Worm (Caenorhabditis elegans) whole organism, late embryonic: ENCODE measurements around the gene die-1.

Experiments
- C38D4.7 ChIP-seq: fragments of 200-800 bp; sonication (Bioruptor generic); optimal IDR thresholded peaks from 2 replicates; lab custom pipeline; 2018; ENCODE audit warnings: mild to moderate bottlenecking, missing genetic modification characterization, moderate library complexity, missing compliant biosample characterization
- K02D7.2 ChIP-seq: sonication (generic microtip); optimal IDR thresholded peaks from 2 replicates; lab custom pipeline; 2017; ENCODE audit warnings: mild to moderate bottlenecking, missing genetic modification characterization, missing compliant biosample characterization
- T23F11.4 ChIP-seq: fragments of 200-800 bp; sonication (Bioruptor generic); optimal IDR thresholded peaks from 2 replicates; lab custom pipeline; 2018; ENCODE audit warnings: mild to moderate bottlenecking, missing genetic modification characterization, missing compliant biosample characterization
- Y22D7AL.16 ChIP-seq: sonication (generic microtip); optimal IDR thresholded peaks from 2 replicates; lab custom pipeline; 2016; ENCODE audit warnings: missing genetic modification characterization, missing compliant biosample characterization
- ahr-1 ChIP-seq: sonication (generic microtip); optimal IDR thresholded peaks from 2 replicates; lab custom pipeline; 2016; ENCODE audit warnings: missing genetic modification characterization, missing compliant biosample characterization
- ama-1 ChIP-seq: fragments of 150-350 bp; optimal IDR thresholded peaks from 2 replicates; lab custom pipeline; 2014
- ceh-2 ChIP-seq: sonication (generic microtip); optimal IDR thresholded peaks from 2 replicates; lab custom pipeline; 2016; ENCODE audit warnings: missing genotype, missing genetic modification characterization, missing compliant biosample characterization
- ceh-24 ChIP-seq: sonication (generic microtip); optimal IDR thresholded peaks from 2 replicates; lab custom pipeline; 2016; ENCODE audit warnings: mild to moderate bottlenecking, missing genetic modification characterization, missing compliant biosample characterization
- ceh-30 ChIP-seq: fragments of 150-350 bp; optimal IDR thresholded peaks from 2 replicates; lab custom pipeline; 2014; ENCODE audit warnings: missing biosample characterization, missing genetic modification characterization
- ceh-34 ChIP-seq: sonication (generic microtip); optimal IDR thresholded peaks from 2 replicates; lab custom pipeline; 2016; ENCODE audit warnings: mild to moderate bottlenecking, missing genetic modification characterization, missing compliant biosample characterization
- ceh-48 ChIP-seq: sonication (generic microtip); optimal IDR thresholded peaks from 2 replicates; lab custom pipeline; 2016; ENCODE audit warnings: missing genetic modification characterization, inconsistent platforms, missing compliant biosample characterization
- elt-4 ChIP-seq: sonication (generic microtip); optimal IDR thresholded peaks from 2 replicates; lab custom pipeline; 2016; ENCODE audit warnings: missing genetic modification characterization, missing compliant biosample characterization
- gmeb-2 ChIP-seq: sonication (generic microtip); optimal IDR thresholded peaks from 2 replicates; lab custom pipeline; 2016; ENCODE audit warnings: missing genetic modification characterization, inconsistent platforms, missing compliant biosample characterization
- hlh-13 ChIP-seq: fragments of 200-800 bp; sonication (Bioruptor generic); optimal IDR thresholded peaks from 2 replicates; lab custom pipeline; 2018; ENCODE audit warnings: mild to moderate bottlenecking, missing genetic modification characterization, missing compliant biosample characterization
- hlh-15 ChIP-seq: sonication (generic microtip); optimal IDR thresholded peaks from 2 replicates; lab custom pipeline; 2016; ENCODE audit warnings: missing genetic modification characterization, missing compliant biosample characterization
- lim-6 ChIP-seq: sonication (generic microtip); optimal IDR thresholded peaks from 2 replicates; lab custom pipeline; 2016; ENCODE audit warnings: missing genetic modification characterization, missing compliant biosample characterization
- lin-11 ChIP-seq: fragments of 200-800 bp; sonication (Bioruptor generic); optimal IDR thresholded peaks from 2 replicates; lab custom pipeline; 2018; ENCODE audit warnings: mild to moderate bottlenecking, missing genetic modification characterization, missing compliant biosample characterization
- madf-2 ChIP-seq: sonication (generic microtip); optimal IDR thresholded peaks from 2 replicates; lab custom pipeline; 2017; ENCODE audit warnings: missing genetic modification characterization, missing compliant biosample characterization
- mec-3 ChIP-seq: sonication (generic microtip); optimal IDR thresholded peaks from 2 replicates; lab custom pipeline; 2016; ENCODE audit warnings: borderline replicate concordance, missing genetic modification characterization, missing compliant biosample characterization
- nfya-1 ChIP-seq: sonication (generic microtip); optimal IDR thresholded peaks from 2 replicates; lab custom pipeline; 2017; ENCODE audit warnings: missing genetic modification characterization, mild to moderate bottlenecking, missing compliant biosample characterization, antibody characterized with exemption, moderate library complexity
- nhr-11 ChIP-seq: fragments of 150-350 bp; optimal IDR thresholded peaks from 2 replicates; lab custom pipeline; 2014; ENCODE audit warnings: missing biosample characterization, missing genetic modification characterization
- npax-4 ChIP-seq: sonication (generic microtip); optimal IDR thresholded peaks from 2 replicates; lab custom pipeline; 2016; ENCODE audit warnings: missing genetic modification characterization, missing compliant biosample characterization
- pax-1 ChIP-seq: fragments of 150-350 bp; optimal IDR thresholded peaks from 2 replicates; lab custom pipeline; 2014; ENCODE audit warnings: missing biosample characterization, missing genetic modification characterization
- pha-2 ChIP-seq: sonication (generic microtip); optimal IDR thresholded peaks from 2 replicates; lab custom pipeline; 2017; ENCODE audit warnings: mild to moderate bottlenecking, missing genetic modification characterization, missing compliant biosample characterization
- pha-4 ChIP-seq: fragments of 150-350 bp; optimal IDR thresholded peaks from 2 replicates; lab custom pipeline; 2018; ENCODE audit warnings: missing biosample characterization, missing genetic modification reagents, missing genetic modification characterization
- pqm-1 ChIP-seq: sonication (generic microtip); optimal IDR thresholded peaks from 2 replicates; lab custom pipeline; 2016; ENCODE audit warnings: missing genetic modification characterization, missing compliant biosample characterization
- ref-2 ChIP-seq: sonication (generic microtip); optimal IDR thresholded peaks from 2 replicates; lab custom pipeline; 2016; ENCODE audit warnings: missing genetic modification characterization, missing compliant biosample characterization
- rnt-1 ChIP-seq: sonication (generic microtip); optimal IDR thresholded peaks from 2 replicates; lab custom pipeline; 2016; ENCODE audit warnings: missing genetic modification characterization, missing compliant biosample characterization
- sdc-2 ChIP-seq: sonication (generic microtip); optimal IDR thresholded peaks from 2 replicates; lab custom pipeline; 2016; ENCODE audit warnings: missing genotype, missing genetic modification characterization, missing compliant biosample characterization
- sox-2 ChIP-seq: fragments of 200-800 bp; sonication (Bioruptor generic); IDR thresholded peaks from 2 replicates; pipeline ENCODE4 v1.3.6; 2022; ENCODE audit warnings: missing genetic modification reagents, missing genetic modification characterization, missing compliant biosample characterization
- syd-9 ChIP-seq: sonication (generic microtip); optimal IDR thresholded peaks from 2 replicates; lab custom pipeline; 2016; ENCODE audit warnings: mild to moderate bottlenecking, missing genetic modification characterization, moderate library complexity, missing compliant biosample characterization
- tbx-2 ChIP-seq: sonication (generic microtip); optimal IDR thresholded peaks from 2 replicates; lab custom pipeline; 2016; ENCODE audit warnings: missing genetic modification characterization, missing compliant biosample characterization
- unc-3 ChIP-seq, 2 experiments: fragments of 200-800 bp in 1 of 2; sonication (Bioruptor generic) in 1 of 2; sonication (generic microtip) in 1 of 2; conservative IDR thresholded peaks in 1 of 2; optimal IDR thresholded peaks in 1 of 2; 2 replicates each; pipeline versions ENCODE4 v1.3.6 to Lab custom; 2016 to 2022; ENCODE audit warnings: missing compliant biosample characterization in 2 of 2, missing genetic modification characterization in 2 of 2, missing genetic modification reagents in 1 of 2
- unc-42 ChIP-seq: sonication (generic microtip); optimal IDR thresholded peaks from 2 replicates; lab custom pipeline; 2016; ENCODE audit warnings: missing genotype, missing genetic modification characterization, missing compliant biosample characterization
- unc-55 ChIP-seq: sonication (generic microtip); optimal IDR thresholded peaks from 2 replicates; lab custom pipeline; 2017; ENCODE audit warnings: missing biosample characterization, missing genetic modification reagents, missing genetic modification characterization

Gene die-1

ce11 chrII:10067817-10068216, at the start of gene die-1:
Gene die-1 (minus strand): TSS chrII:10067917.
- TF ChIP-seq ref-2 (tag; lab: Kevin White, UChicago) (no peak), Y22D7AL.16 (tag; lab: Kevin White, UChicago) (no peak), tbx-2 (tag; lab: Kevin White, UChicago) (no peak), rnt-1 (tag; lab: Kevin White, UChicago) (no peak), pqm-1 (no peak), ama-1 (lab: Kevin White, UChicago) (no peak), unc-42 (tag; lab: Kevin White, UChicago) (no peak), K02D7.2 (tag; lab: Kevin White, UChicago) (no peak), gmeb-2 (tag; lab: Kevin White, UChicago) (no peak), pha-2 (tag; lab: Kevin White, UChicago) (no peak), hlh-15 (tag; lab: Kevin White, UChicago) (no peak), sox-2 (no peak), ceh-30 (no peak), npax-4 (tag; lab: Kevin White, UChicago) (no peak), nhr-11 (tag; lab: Kevin White, UChicago) (no peak), syd-9 (tag; lab: Kevin White, UChicago) (no peak)

DNA sequence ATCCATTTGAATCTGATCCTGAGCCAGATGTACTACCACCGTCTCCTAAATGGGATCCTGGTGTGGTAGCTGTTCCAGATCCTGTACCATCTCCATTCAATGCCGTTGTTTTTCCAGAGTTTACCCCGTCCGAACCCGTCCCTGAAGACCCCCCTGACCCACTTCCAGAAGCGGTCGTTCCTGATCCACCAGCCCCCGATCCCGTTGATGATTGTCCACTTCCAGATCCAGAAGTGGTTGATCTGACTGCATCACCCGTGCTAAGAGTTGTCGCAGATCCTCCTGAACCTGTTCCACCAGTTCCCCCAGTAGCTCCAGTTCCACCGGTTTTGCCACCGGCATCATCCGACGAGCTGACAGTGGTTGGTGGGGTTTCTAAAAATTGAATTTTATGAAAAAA, 49.0 kb upstream of the die-1 start:
- no peak for TF ChIP-seq mec-3 (tag; lab: Kevin White, UChicago)
- TF ChIP-seq madf-2 (tag; lab: Kevin White, UChicago): no peak
- TF ChIP-seq, all 69 proteins: peak for 0

DNA sequence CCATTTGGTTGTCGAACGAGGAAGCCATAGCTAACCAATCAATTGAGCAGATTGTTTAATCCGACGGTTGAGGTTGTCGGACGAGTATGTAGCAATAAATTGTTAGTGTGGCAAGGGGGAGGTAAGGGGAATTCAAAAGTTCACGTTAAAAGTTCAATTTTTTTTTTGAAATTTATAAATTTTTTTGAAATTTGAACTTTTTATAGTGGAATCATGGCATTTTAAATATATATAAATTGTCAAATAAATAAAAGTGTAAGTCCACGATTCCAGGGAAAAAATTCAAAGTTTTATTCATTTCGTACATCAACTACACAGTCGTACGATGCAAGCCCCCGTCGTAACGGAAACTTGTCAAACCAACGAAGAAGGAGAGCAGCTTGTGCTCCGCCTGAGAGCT, 40.7 kb upstream of the die-1 start, which contains the start of the genes ZK945.7 and ZK945.8:
TSS of gene ZK945.7 (minus strand) at position 101 of the 400 bp plus-strand sequence.
TSS of gene ZK945.8 (plus strand) at position 275 of the 400 bp plus-strand sequence.
- TF ChIP-seq unc-3 (GFP tag; conservative IDR thresholded peaks at IDR 0.05; lab: Robert Waterston, UW) (no peak), unc-3 (tag; optimal IDR thresholded peaks at IDR 0.05; lab: Kevin White, UChicago) (no peak), unc-42 (tag; lab: Kevin White, UChicago) (no peak), rnt-1 (tag; lab: Kevin White, UChicago) (no peak), lin-11 (tag; lab: Kevin White, UChicago) (no peak), hlh-13 (no peak), C38D4.7 (no peak), sdc-2 (tag; lab: Kevin White, UChicago) (no peak)

ce11 chrII:10106870-10107269, 39.2 kb upstream of the die-1 start, which contains the start of gene ZK945.6:
Gene ZK945.6 (minus strand): TSS chrII:10106970.
- TF ChIP-seq ceh-34 (tag; lab: Kevin White, UChicago) (no peak), pha-4 (tag; lab: Kevin White, UChicago) (no peak), unc-55 (GFP tag; lab: Kevin White, UChicago) (no peak), ceh-2 (tag; lab: Kevin White, UChicago) (no peak), unc-3 (GFP tag; conservative IDR thresholded peaks at IDR 0.05; lab: Robert Waterston, UW) (no peak), unc-3 (tag; optimal IDR thresholded peaks at IDR 0.05; lab: Kevin White, UChicago) (no peak), pqm-1 (no peak), elt-4 (tag; lab: Kevin White, UChicago) (no peak), Y22D7AL.16 (tag; lab: Kevin White, UChicago) (no peak), ahr-1 (tag; lab: Kevin White, UChicago) (no peak), T23F11.4 (GFP tag; lab: Kevin White, UChicago) (no peak), ceh-48 (tag; lab: Kevin White, UChicago) (no peak), nfya-1 (tag; lab: Kevin White, UChicago) (no peak), unc-42 (tag; lab: Kevin White, UChicago) (no peak), lim-6 (tag; lab: Kevin White, UChicago) (no peak), pax-1 (no peak), ceh-24 (tag; lab: Kevin White, UChicago) (no peak), madf-2 (tag; lab: Kevin White, UChicago) (no peak)
